Worm (Caenorhabditis elegans) whole organism, midembryonic: ENCODE measurements around the gene ZK757.1.

Source experiments
- T22C8.4 ChIP-seq: fragments of 200-800 bp; sonication (Bioruptor generic); IDR thresholded peaks from 2 replicates; pipeline ENCODE4 v1.3.6; 2022; ENCODE audit warnings: missing genetic modification characterization, missing compliant biosample characterization
- cog-1 ChIP-seq: sonication (generic microtip); optimal IDR thresholded peaks from 2 replicates; lab custom pipeline; 2016; ENCODE audit warnings: missing genetic modification characterization, missing compliant biosample characterization
- flt-1 ChIP-seq: fragments of 200-800 bp; sonication (Bioruptor generic); IDR thresholded peaks from 2 replicates; pipeline ENCODE4 v1.3.6; 2022; ENCODE audit warnings: missing genetic modification characterization, missing compliant biosample characterization
- klf-2 ChIP-seq: fragments of 200-800 bp; sonication (Bioruptor generic); conservative IDR thresholded peaks from 2 replicates; pipeline ENCODE4 v1.3.6; 2022; ENCODE audit warnings: missing genetic modification reagents, missing genetic modification characterization, missing compliant biosample characterization
- med-1 ChIP-seq: sonication (generic microtip); optimal IDR thresholded peaks from 2 replicates; lab custom pipeline; 2017; ENCODE audit warnings: missing genetic modification characterization, mild to moderate bottlenecking, missing compliant biosample characterization, antibody characterized with exemption, missing genetic modification reagents; ENCODE audit not compliant: insufficient read depth
- ref-1 ChIP-seq: fragments of 200-800 bp; sonication (Bioruptor generic); conservative IDR thresholded peaks from 2 replicates; pipeline ENCODE4 v1.3.6; 2022; ENCODE audit warnings: missing genetic modification reagents, missing genetic modification characterization, missing compliant biosample characterization
- tab-1 ChIP-seq: fragments of 200-800 bp; sonication (Bioruptor generic); IDR thresholded peaks from 2 replicates; pipeline ENCODE4 v1.3.6; 2022; ENCODE audit warnings: missing genetic modification characterization, missing compliant biosample characterization
- ztf-23 ChIP-seq: fragments of 200-800 bp; sonication (Bioruptor generic); IDR thresholded peaks from 2 replicates; pipeline ENCODE4 v1.3.6; 2022; ENCODE audit warnings: missing genetic modification reagents, missing genetic modification characterization, missing compliant biosample characterization
- ztf-29 ChIP-seq: fragments of 200-800 bp; sonication (Bioruptor generic); IDR thresholded peaks from 2 replicates; pipeline ENCODE4 v1.3.6; 2022; ENCODE audit warnings: missing genetic modification reagents, missing genetic modification characterization, missing compliant biosample characterization

Gene ZK757.1

ce11 chrIII:9827163-9827951, 43.6 kb downstream of the ZK757.1 start, which contains the start of the genes ZK632.10 and ZK632.11:
ZK632.10 (minus strand) TSS chrIII:9827722.
ZK632.11 (plus strand) TSS chrIII:9827915.
- TF ChIP-seq flt-1 (GFP tag; lab: Robert Waterston, UW) (no peak), cog-1 (tag; lab: Kevin White, UChicago) (peak; percentile 0)

ce11 chrIII:9826005-9826404, 44.9 kb downstream of the ZK757.1 start:
- TF ChIP-seq tab-1 (GFP tag; lab: Robert Waterston, UW) (no peak), flt-1 (GFP tag; lab: Robert Waterston, UW) (no peak), ref-1 (GFP tag; lab: Robert Waterston, UW) (no peak), med-1 (no peak), ztf-23 (GFP tag; lab: Robert Waterston, UW) (no peak), ztf-29 (GFP tag; lab: Robert Waterston, UW) (no peak), T22C8.4 (GFP tag; lab: Robert Waterston, UW) (no peak), cog-1 (tag; lab: Kevin White, UChicago) (no peak), klf-2 (no peak)

ce11 chrIII:9825073-9825828, 45.7 kb downstream of the ZK757.1 start, which contains the start of gene ZK632.9:
ZK632.9 (minus strand) TSS chrIII:9825432.
- 0 out of 2 replicates have a peak, but pooled peaks have one; percentile 38 for TF ChIP-seq ztf-29 (GFP tag; lab: Robert Waterston, UW)
- TF ChIP-seq ztf-23 (GFP tag; lab: Robert Waterston, UW) = no peak
- no peak for TF ChIP-seq cog-1 (tag; lab: Kevin White, UChicago)
- no peak for TF ChIP-seq T22C8.4 (GFP tag; lab: Robert Waterston, UW)

DNA sequence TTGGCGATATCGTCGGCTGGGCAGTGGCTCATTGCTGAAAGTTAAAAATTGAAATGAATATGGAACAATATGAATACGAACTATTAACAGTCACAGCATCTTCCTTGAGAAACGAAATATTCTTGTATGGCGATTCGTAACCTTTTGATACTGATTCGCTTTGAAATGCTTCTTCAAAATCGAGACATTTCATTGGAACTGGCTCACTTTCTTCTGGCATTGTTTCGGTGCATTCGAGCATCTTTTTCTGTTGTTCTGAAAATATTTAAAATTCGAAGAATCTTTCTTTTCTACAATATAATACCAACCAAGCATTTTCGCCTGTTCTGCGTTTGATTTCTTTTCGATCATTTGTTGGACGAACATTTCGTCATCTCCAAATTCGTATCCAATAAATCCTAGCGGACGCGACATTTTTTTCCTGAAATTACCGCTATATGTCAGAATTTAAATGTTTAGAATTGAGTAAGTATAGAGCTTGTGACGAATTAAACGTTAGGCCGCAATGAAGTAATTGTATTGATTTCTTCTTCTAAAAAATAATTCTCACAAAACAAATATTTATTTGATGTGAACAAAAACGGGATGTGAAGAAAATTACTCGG, 46.5 kb downstream of the ZK757.1 start, which contains the start of gene lin-52:
Gene lin-52, minus strand, starts transcription at position 421 of the 605 bp plus-strand sequence.
- TF ChIP-seq cog-1 (tag; lab: Kevin White, UChicago) (no peak), ztf-29 (GFP tag; lab: Robert Waterston, UW) (no peak), T22C8.4 (GFP tag; lab: Robert Waterston, UW) (no peak), ref-1 (GFP tag; lab: Robert Waterston, UW) (no peak), ztf-23 (GFP tag; lab: Robert Waterston, UW) (no peak), tab-1 (GFP tag; lab: Robert Waterston, UW) (no peak)

DNA sequence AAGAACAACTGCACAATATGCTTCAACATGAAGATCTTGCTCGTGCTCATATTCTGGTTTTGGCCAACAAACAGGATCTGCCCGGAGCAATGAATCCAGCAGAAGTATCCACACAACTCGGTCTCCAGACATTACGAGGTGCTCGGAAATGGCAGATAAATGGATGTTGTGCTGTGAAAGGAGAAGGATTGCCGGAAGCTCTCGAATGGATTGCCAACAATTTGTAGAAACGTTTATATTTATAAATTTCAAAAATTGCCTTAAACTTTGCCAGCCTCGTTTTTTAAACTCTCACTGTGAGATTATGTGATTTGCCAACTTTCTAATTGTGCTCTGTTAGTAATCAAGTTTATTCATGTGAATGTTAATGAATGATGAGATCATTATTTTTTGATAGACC, 47.2 kb downstream of the ZK757.1 start:
- no peak for TF ChIP-seq med-1
- TF ChIP-seq cog-1 (tag; lab: Kevin White, UChicago) = no peak
- no peak for TF ChIP-seq tab-1 (GFP tag; lab: Robert Waterston, UW)

DNA sequence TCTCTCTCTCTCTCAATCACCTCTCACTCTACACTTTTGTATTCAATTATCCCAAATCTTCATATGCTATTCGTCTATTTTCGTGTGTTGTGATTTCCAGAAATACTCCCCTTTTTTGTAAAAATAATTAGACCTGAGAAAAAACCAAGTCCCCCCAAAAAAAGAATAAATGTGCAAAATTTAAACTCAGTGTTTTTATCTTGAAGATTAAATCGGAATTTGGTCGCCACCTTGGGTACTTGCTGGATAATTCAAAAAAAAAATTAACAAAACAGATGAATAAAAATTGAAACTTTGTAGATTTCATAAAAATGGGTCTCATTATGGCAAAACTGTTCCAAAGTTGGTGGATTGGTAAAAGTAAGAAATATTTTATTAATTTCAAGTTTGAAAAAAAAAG, 48.0 kb downstream of the ZK757.1 start, which contains the start of gene arl-5:
Gene arl-5, plus strand, starts transcription at position 301 of the 400 bp plus-strand sequence.
- TF ChIP-seq ref-1 (GFP tag; lab: Robert Waterston, UW) = no peak
- TF ChIP-seq cog-1 (tag; lab: Kevin White, UChicago) = no peak
- no peak for TF ChIP-seq med-1
- TF ChIP-seq ztf-23 (GFP tag; lab: Robert Waterston, UW) = no peak
- no peak for TF ChIP-seq klf-2
- no peak for TF ChIP-seq tab-1 (GFP tag; lab: Robert Waterston, UW)
- no peak for TF ChIP-seq ztf-29 (GFP tag; lab: Robert Waterston, UW)
- no peak for TF ChIP-seq T22C8.4 (GFP tag; lab: Robert Waterston, UW)
- TF ChIP-seq flt-1 (GFP tag; lab: Robert Waterston, UW) = no peak

DNA sequence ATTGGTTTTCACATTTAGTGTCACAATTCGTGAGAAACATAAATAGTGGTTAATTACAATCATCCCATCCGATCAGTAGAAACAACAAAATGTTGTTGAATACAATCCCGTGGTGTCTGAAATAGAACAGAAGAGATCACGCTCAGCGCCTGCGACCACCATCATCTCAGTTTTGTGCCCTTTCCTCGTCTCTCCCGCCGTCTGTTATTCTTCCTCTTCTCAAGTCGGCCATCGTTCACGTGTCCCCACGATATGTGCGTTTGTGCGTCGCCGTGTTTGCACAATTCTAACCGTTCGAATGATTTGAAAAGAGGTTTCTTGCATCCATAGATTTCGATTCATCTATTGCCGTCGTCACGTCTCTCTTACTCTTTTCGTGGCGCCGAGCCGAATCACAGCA, 52.2 kb downstream of the ZK757.1 start, which contains the start of gene panl-3:
Gene panl-3, plus strand, starts transcription at position 294 of the 400 bp plus-strand sequence.
- TF ChIP-seq flt-1 (GFP tag; lab: Robert Waterston, UW) (no peak), ztf-23 (GFP tag; lab: Robert Waterston, UW) (peak; percentile 70; the same call in 1 of the 2 replicates)
